Worm (Caenorhabditis elegans) whole organism, L4 larva: Measurements from ENCODE around the gene F14H3.14.

Experiments
- F10B5.3 ChIP-seq: sonication (generic microtip); optimal IDR thresholded peaks from 2 replicates; lab custom pipeline; 2016; ENCODE audit warnings: mild to moderate bottlenecking, missing genetic modification characterization, missing compliant biosample characterization
- T20F7.1 ChIP-seq: fragments of 200-800 bp; sonication (Bioruptor generic); optimal IDR thresholded peaks from 2 replicates; lab custom pipeline; 2018; ENCODE audit warnings: mild to moderate bottlenecking, missing genetic modification characterization, missing compliant biosample characterization
- T26A8.4 ChIP-seq: fragments of 200-800 bp; sonication (Bioruptor generic); IDR thresholded peaks from 2 replicates; pipeline ENCODE4 v1.3.6; 2022; ENCODE audit warnings: missing genetic modification characterization, missing compliant biosample characterization
- Y105C5A.15 ChIP-seq: fragments of 200-800 bp; sonication (Bioruptor generic); IDR thresholded peaks from 2 replicates; pipeline ENCODE4 v1.3.6; 2022; ENCODE audit warnings: missing genetic modification characterization, missing compliant biosample characterization
- Y48G9A.11 ChIP-seq: fragments of 200-800 bp; sonication (Bioruptor generic); IDR thresholded peaks from 2 replicates; pipeline ENCODE4 v1.3.6; 2022; ENCODE audit warnings: missing genetic modification reagents, missing genetic modification characterization, missing compliant biosample characterization
- Y5F2A.4 ChIP-seq: fragments of 200-800 bp; sonication (Bioruptor generic); optimal IDR thresholded peaks from 2 replicates; lab custom pipeline; 2018; ENCODE audit warnings: mild to moderate bottlenecking, missing genetic modification characterization, missing compliant biosample characterization
- ZK546.5 ChIP-seq, 2 experiments: sonication (generic microtip); optimal IDR thresholded peaks; 2 replicates each; lab custom pipeline; 2017; ENCODE audit warnings: missing biosample characterization in 2 of 2, missing genetic modification characterization in 2 of 2
- aly-2 ChIP-seq: sonication (generic microtip); optimal IDR thresholded peaks from 2 replicates; lab custom pipeline; 2018; ENCODE audit warnings: missing biosample characterization, missing genetic modification characterization
- ama-1 ChIP-seq: fragments of 150-350 bp; optimal IDR thresholded peaks from 2 replicates; lab custom pipeline; 2014; ENCODE audit warnings: inconsistent platforms, mixed read lengths
- arid-1 ChIP-seq: fragments of 200-800 bp; sonication (Bioruptor generic); conservative IDR thresholded peaks from 2 replicates; pipeline ENCODE4 v1.3.6; 2022; ENCODE audit warnings: missing genetic modification reagents, missing genetic modification characterization, missing compliant biosample characterization
- ceh-28 ChIP-seq: fragments of 150-350 bp; optimal IDR thresholded peaks from 2 replicates; lab custom pipeline; 2014; ENCODE audit warnings: missing biosample characterization, missing genetic modification reagents, missing genetic modification characterization
- ceh-32 ChIP-seq: sonication (generic microtip); optimal IDR thresholded peaks from 2 replicates; lab custom pipeline; 2016; ENCODE audit warnings: mild to moderate bottlenecking, missing genetic modification characterization, missing compliant biosample characterization; ENCODE audit not compliant: poor library complexity
- ceh-62 ChIP-seq: sonication (generic microtip); optimal IDR thresholded peaks from 2 replicates; lab custom pipeline; 2017; ENCODE audit warnings: missing biosample characterization, missing genetic modification characterization
- daf-16 ChIP-seq, 3 experiments: sonication (generic microtip); optimal IDR thresholded peaks; 2 replicates each; lab custom pipeline; 2016 to 2017; ENCODE audit warnings: missing genetic modification characterization in 3 of 3, missing genetic modification reagents in 3 of 3, mild to moderate bottlenecking in 2 of 3, missing compliant biosample characterization in 2 of 3, missing biosample characterization in 1 of 3, moderate library complexity in 1 of 3
- dmd-6 ChIP-seq: fragments of 200-800 bp; sonication (Bioruptor generic); IDR thresholded peaks from 2 replicates; pipeline ENCODE4 v1.3.6; 2022; ENCODE audit warnings: missing genetic modification reagents, missing genetic modification characterization, missing compliant biosample characterization
- dmd-9 ChIP-seq: fragments of 200-800 bp; sonication (Bioruptor generic); IDR thresholded peaks from 2 replicates; pipeline ENCODE4 v1.3.6; 2022; ENCODE audit warnings: missing genetic modification reagents, missing genetic modification characterization, missing compliant biosample characterization
- dve-1 ChIP-seq: sonication (generic microtip); optimal IDR thresholded peaks from 2 replicates; lab custom pipeline; 2017; ENCODE audit warnings: antibody characterized with exemption, mild to moderate bottlenecking, missing genetic modification characterization, missing compliant biosample characterization; ENCODE audit not compliant: insufficient read depth
- egl-43 ChIP-seq: fragments of 200-800 bp; sonication (Bioruptor generic); IDR thresholded peaks from 2 replicates; pipeline ENCODE4 v1.3.6; 2022; ENCODE audit warnings: missing genetic modification reagents, missing genetic modification characterization, missing compliant biosample characterization
- fkh-10 ChIP-seq: fragments of 150-350 bp; optimal IDR thresholded peaks from 2 replicates; lab custom pipeline; 2014; ENCODE audit warnings: missing biosample characterization, missing genetic modification reagents, missing genetic modification characterization
- gei-8 ChIP-seq: fragments of 200-800 bp; sonication (Bioruptor generic); optimal IDR thresholded peaks from 2 replicates; lab custom pipeline; 2018; ENCODE audit warnings: mild to moderate bottlenecking, missing genetic modification characterization, missing compliant biosample characterization
- hlh-11 ChIP-seq: fragments of 200-800 bp; sonication (Bioruptor generic); optimal IDR thresholded peaks from 2 replicates; lab custom pipeline; 2018; ENCODE audit warnings: mild to moderate bottlenecking, missing genetic modification characterization, missing compliant biosample characterization
- lim-7 ChIP-seq: fragments of 200-800 bp; sonication (Bioruptor generic); IDR thresholded peaks from 2 replicates; pipeline ENCODE4 v1.3.6; 2022; ENCODE audit warnings: missing genetic modification characterization, missing compliant biosample characterization
- lin-1 ChIP-seq: fragments of 200-800 bp; sonication (Bioruptor generic); IDR thresholded peaks from 2 replicates; pipeline ENCODE4 v1.3.6; 2022; ENCODE audit warnings: missing genetic modification reagents, missing genetic modification characterization, missing compliant biosample characterization
- lin-15B ChIP-seq: fragments of 150-350 bp; sonication (generic microtip); optimal IDR thresholded peaks from 3 replicates; lab custom pipeline; 2014; ENCODE audit warnings: missing biosample characterization, missing genetic modification characterization
- lin-29 ChIP-seq: fragments of 200-800 bp; sonication (Bioruptor generic); IDR thresholded peaks from 2 replicates; pipeline ENCODE4 v1.3.6; 2022; ENCODE audit warnings: missing genetic modification reagents, missing genetic modification characterization, missing compliant biosample characterization
- lin-38 ChIP-seq: fragments of 200-800 bp; sonication (Bioruptor generic); IDR thresholded peaks from 2 replicates; pipeline ENCODE4 v1.3.6; 2022; ENCODE audit warnings: missing genetic modification reagents, missing genetic modification characterization, missing compliant biosample characterization
- lin-39 ChIP-seq: fragments of 150-350 bp; optimal IDR thresholded peaks from 2 replicates; lab custom pipeline; 2014; ENCODE audit warnings: missing biosample characterization, missing genetic modification reagents, missing genetic modification characterization
- lsy-2 ChIP-seq, 2 experiments: fragments of 150-350 bp in 1 of 2; sonication (generic microtip) in 1 of 2; optimal IDR thresholded peaks; 2 replicates each; lab custom pipeline; 2014 to 2017; ENCODE audit warnings: missing biosample characterization in 2 of 2, missing genetic modification characterization in 2 of 2
- madf-9 ChIP-seq: fragments of 200-800 bp; sonication (Bioruptor generic); conservative IDR thresholded peaks from 2 replicates; pipeline ENCODE4 v1.3.6; 2022; ENCODE audit warnings: missing genetic modification reagents, missing genetic modification characterization, missing compliant biosample characterization
- mdt-29 ChIP-seq: fragments of 200-800 bp; sonication (Bioruptor generic); IDR thresholded peaks from 2 replicates; pipeline ENCODE4 v1.3.6; 2022; ENCODE audit warnings: missing genetic modification reagents, missing genetic modification characterization, missing compliant biosample characterization
- mep-1 ChIP-seq: fragments of 150-350 bp; sonication (generic microtip); optimal IDR thresholded peaks from 3 replicates; lab custom pipeline; 2014; ENCODE audit warnings: missing biosample characterization, missing genetic modification characterization
- nhr-10 ChIP-seq: fragments of 150-350 bp; optimal IDR thresholded peaks from 2 replicates; lab custom pipeline; 2014; ENCODE audit warnings: missing biosample characterization, missing genetic modification characterization
- nhr-25 ChIP-seq: sonication (generic microtip); optimal IDR thresholded peaks from 2 replicates; lab custom pipeline; 2017; ENCODE audit warnings: missing genetic modification characterization, mild to moderate bottlenecking, missing compliant biosample characterization, antibody characterized with exemption, moderate library complexity, borderline replicate concordance; ENCODE audit not compliant: insufficient read depth
- nhr-28 ChIP-seq: fragments of 150-350 bp; optimal IDR thresholded peaks from 2 replicates; lab custom pipeline; 2014; ENCODE audit warnings: missing biosample characterization, missing genetic modification characterization
- nhr-48 ChIP-seq: sonication (generic microtip); optimal IDR thresholded peaks from 2 replicates; lab custom pipeline; 2016; ENCODE audit warnings: mild to moderate bottlenecking, missing genetic modification characterization, missing compliant biosample characterization
- nhr-77 ChIP-seq: fragments of 150-350 bp; optimal IDR thresholded peaks from 2 replicates; lab custom pipeline; 2014; ENCODE audit warnings: missing biosample characterization, missing genetic modification characterization
- pqm-1 ChIP-seq: sonication (generic microtip); optimal IDR thresholded peaks from 2 replicates; lab custom pipeline; 2017; ENCODE audit warnings: missing biosample characterization, missing genetic modification characterization
- saeg-2 ChIP-seq: fragments of 200-800 bp; sonication (Bioruptor generic); IDR thresholded peaks from 2 replicates; pipeline ENCODE4 v1.3.6; 2022; ENCODE audit warnings: missing genetic modification reagents, missing genetic modification characterization, missing compliant biosample characterization
- skn-1 ChIP-seq: fragments of 150-350 bp; optimal IDR thresholded peaks from 2 replicates; lab custom pipeline; 2014; ENCODE audit warnings: missing biosample characterization, missing genetic modification characterization
- spr-1 ChIP-seq: sonication (generic microtip); optimal IDR thresholded peaks from 2 replicates; lab custom pipeline; 2016; ENCODE audit warnings: mild to moderate bottlenecking, missing genetic modification characterization, missing compliant biosample characterization
- tag-97 ChIP-seq: fragments of 200-800 bp; sonication (Bioruptor generic); IDR thresholded peaks from 2 replicates; pipeline ENCODE4 v1.3.6; 2022; ENCODE audit warnings: missing genetic modification characterization, missing compliant biosample characterization
- unc-39 ChIP-seq: sonication (generic microtip); optimal IDR thresholded peaks from 2 replicates; lab custom pipeline; 2017; ENCODE audit warnings: missing biosample characterization, missing genetic modification characterization
- unc-62 ChIP-seq, 3 experiments: fragments of 150-350 bp in 1 of 3; sonication (generic microtip); optimal IDR thresholded peaks in 2 of 3; peaks in 1 of 3; 1 replicate in 1 of 3; 2 replicates in 2 of 3; lab custom pipeline; 2014 to 2017; ENCODE audit warnings: missing biosample characterization in 3 of 3, missing genetic modification characterization in 3 of 3, missing genetic modification reagents in 3 of 3, missing genotype in 1 of 3
- vab-7 ChIP-seq: fragments of 200-800 bp; sonication (Bioruptor generic); IDR thresholded peaks from 2 replicates; pipeline ENCODE4 v1.3.6; 2022; ENCODE audit warnings: missing genetic modification reagents, missing genetic modification characterization, missing compliant biosample characterization
- zip-11 ChIP-seq: fragments of 200-800 bp; sonication (Bioruptor generic); IDR thresholded peaks from 2 replicates; pipeline ENCODE4 v1.3.6; 2022; ENCODE audit warnings: missing genetic modification characterization, missing compliant biosample characterization

F14H3.14 gene

ce11 chrV:16071167-16071566, 8.5 kb upstream of the F14H3.14 start, which contains the start of gene nhr-176:
Gene nhr-176, plus strand, starts transcription at chrV:16071325.
- TF ChIP-seq lim-7 (GFP tag; lab: Robert Waterston, UW): no peak
- no peak for TF ChIP-seq nhr-77 (tag; lab: Kevin White, UChicago)
- TF ChIP-seq daf-16 (GFP tag; optimal IDR thresholded peaks at IDR 0.05; lab: Kevin White, UChicago): no peak
- TF ChIP-seq daf-16 (tag; optimal IDR thresholded peaks at IDR 0.05; lab: Kevin White, UChicago): peak; percentile 54
- no peak for TF ChIP-seq Y105C5A.15 (GFP tag; lab: Robert Waterston, UW)
- no peak for TF ChIP-seq arid-1 (GFP tag; lab: Robert Waterston, UW)
- no peak for TF ChIP-seq ceh-32 (tag; lab: Kevin White, UChicago)
- TF ChIP-seq Y5F2A.4 (GFP tag; lab: Kevin White, UChicago): no peak
- TF ChIP-seq zip-11 (GFP tag; lab: Robert Waterston, UW): no peak
- no peak for TF ChIP-seq lin-38 (GFP tag; lab: Robert Waterston, UW)
- TF ChIP-seq gei-8 (GFP tag; lab: Kevin White, UChicago): no peak
- TF ChIP-seq Y48G9A.11 (GFP tag; lab: Robert Waterston, UW): no peak
- TF ChIP-seq hlh-11 (tag; lab: Kevin White, UChicago): no peak
- TF ChIP-seq spr-1: no peak
- TF ChIP-seq lin-29 (GFP tag; lab: Robert Waterston, UW): no peak
- TF ChIP-seq unc-62 (GFP tag; optimal IDR thresholded peaks at IDR 0.05 in 1 of 2; lab: Kevin White, UChicago): peak in 1 of 2 experiments; percentile 62
- TF ChIP-seq unc-62 (tag; optimal IDR thresholded peaks at IDR 0.05; lab: Kevin White, UChicago): no peak
- no peak for TF ChIP-seq F10B5.3 (tag; lab: Kevin White, UChicago)
- TF ChIP-seq unc-39 (tag; lab: Kevin White, UChicago): no peak
- TF ChIP-seq egl-43 (GFP tag; lab: Robert Waterston, UW): no peak
- no peak for TF ChIP-seq ceh-62 (tag; lab: Kevin White, UChicago)
- no peak for TF ChIP-seq fkh-10
- no peak for TF ChIP-seq aly-2 (tag; lab: Kevin White, UChicago)
- TF ChIP-seq lin-15B (tag; lab: Kevin White, UChicago): no peak
- TF ChIP-seq ceh-28 (tag; lab: Kevin White, UChicago): no peak
- TF ChIP-seq dmd-6 (GFP tag; lab: Robert Waterston, UW): peak; percentile 40; the same call in 1 of the 2 replicates
- TF ChIP-seq mdt-29: no peak
- TF ChIP-seq T20F7.1 (GFP tag; lab: Kevin White, UChicago): no peak
- TF ChIP-seq saeg-2 (GFP tag; lab: Robert Waterston, UW): no peak
- TF ChIP-seq tag-97 (GFP tag; lab: Robert Waterston, UW): no peak
- TF ChIP-seq pqm-1 (tag; lab: Kevin White, UChicago): peak; percentile 23
- TF ChIP-seq ama-1 (lab: Kevin White, UChicago): no peak
- TF ChIP-seq madf-9 (GFP tag; lab: Robert Waterston, UW): no peak
- no peak for TF ChIP-seq skn-1
- TF ChIP-seq T26A8.4 (GFP tag; lab: Robert Waterston, UW): no peak
- peak; percentile 43 for TF ChIP-seq dve-1 (tag; lab: Kevin White, UChicago)
- TF ChIP-seq vab-7 (GFP tag; lab: Robert Waterston, UW): no peak
- TF ChIP-seq lin-39 (tag; lab: Kevin White, UChicago): no peak
- no peak for TF ChIP-seq mep-1
- no peak for TF ChIP-seq nhr-48 (tag; lab: Kevin White, UChicago)
- peak; percentile 89 for TF ChIP-seq nhr-28 (tag; lab: Kevin White, UChicago)
- TF ChIP-seq nhr-25 (tag; lab: Kevin White, UChicago): no peak
- TF ChIP-seq ZK546.5 (tag; optimal IDR thresholded peaks at IDR 0.05; lab: Kevin White, UChicago): no peak
- TF ChIP-seq dmd-9 (GFP tag; lab: Robert Waterston, UW): no peak
- TF ChIP-seq lin-1 (GFP tag; lab: Robert Waterston, UW): no peak
- no peak for TF ChIP-seq lsy-2 (tag; optimal IDR thresholded peaks at IDR 0.05; lab: Kevin White, UChicago)
- TF ChIP-seq nhr-10 (tag; lab: Kevin White, UChicago): no peak
